Worm (Caenorhabditis elegans): ENCODE data around the gene ZC196.9.
"Not testable (repeated sequence)": the region's sequence is repeated elsewhere in the genome, so short reads cannot be mapped to it uniquely, and the experiment has no call there.

The ZC196.9 gene

DNA sequence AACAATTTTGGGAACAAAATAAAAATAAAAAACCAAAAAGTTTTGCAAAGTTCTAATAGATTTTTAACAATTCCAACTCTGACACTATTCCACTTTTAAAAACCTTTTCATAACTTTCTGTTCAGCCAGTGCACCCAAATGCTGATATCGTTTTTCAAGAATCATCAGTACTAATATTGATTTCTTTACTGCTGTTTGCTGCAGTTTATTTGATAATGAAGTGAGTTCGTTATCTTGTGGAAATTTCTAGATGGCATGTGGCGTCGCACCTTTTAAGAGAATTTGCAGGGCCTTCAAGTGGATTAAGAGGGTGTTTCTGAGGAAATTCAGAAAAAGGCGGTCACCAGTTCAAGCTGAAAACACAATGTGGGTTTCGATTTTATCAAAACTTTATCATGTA lies 4.0 kb upstream of the ZC196.9 start:
- no peak for TF ChIP-seq lin-13 (GFP tag; optimal IDR thresholded peaks at IDR 0.05)
- peak; percentile 21 for TF ChIP-seq elt-2 (tag; optimal IDR thresholded peaks at IDR 0.05)

DNA sequence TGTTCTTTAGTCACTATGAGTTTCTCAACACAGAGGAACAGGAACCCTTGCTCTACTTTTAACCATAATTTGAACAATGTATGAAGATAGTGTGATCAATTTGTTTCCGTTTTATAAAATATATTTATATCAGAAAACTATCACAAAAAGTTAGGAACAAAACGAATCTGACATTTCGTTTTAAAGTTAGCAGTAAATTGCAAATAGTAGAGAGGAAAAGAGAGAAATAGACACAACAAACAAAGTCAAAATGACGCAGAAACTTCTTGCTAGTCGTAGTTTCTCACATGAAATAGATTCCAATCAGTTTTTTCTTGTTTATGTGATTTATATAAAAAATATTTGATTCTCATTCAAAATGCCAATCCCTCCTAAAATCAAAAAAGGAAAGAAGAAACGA lies 2.1 kb upstream of the ZC196.9 start, which contains the start of gene ZC196.5:
ZC196.5 (plus strand) TSS at position 301 of the 400 bp plus-strand sequence.
- TF ChIP-seq egl-27 (tag; optimal IDR thresholded peaks at IDR 0.05) (no peak), ztf-11 (tag; optimal IDR thresholded peaks at IDR 0.05) (no peak), aha-1 (tag; optimal IDR thresholded peaks at IDR 0.05) (no peak), unc-130 (tag; optimal IDR thresholded peaks at IDR 0.05) (no peak), lin-15B (tag; optimal IDR thresholded peaks at IDR 0.05) (no peak), ceh-90 (tag; optimal IDR thresholded peaks at IDR 0.05) (no peak), nhr-71 (tag; optimal IDR thresholded peaks at IDR 0.05) (no peak), nhr-84 (tag; optimal IDR thresholded peaks at IDR 0.05) (no peak), zag-1 (tag; optimal IDR thresholded peaks at IDR 0.05) (no peak), nhr-47 (tag; optimal IDR thresholded peaks at IDR 0.05) (no peak)

DNA sequence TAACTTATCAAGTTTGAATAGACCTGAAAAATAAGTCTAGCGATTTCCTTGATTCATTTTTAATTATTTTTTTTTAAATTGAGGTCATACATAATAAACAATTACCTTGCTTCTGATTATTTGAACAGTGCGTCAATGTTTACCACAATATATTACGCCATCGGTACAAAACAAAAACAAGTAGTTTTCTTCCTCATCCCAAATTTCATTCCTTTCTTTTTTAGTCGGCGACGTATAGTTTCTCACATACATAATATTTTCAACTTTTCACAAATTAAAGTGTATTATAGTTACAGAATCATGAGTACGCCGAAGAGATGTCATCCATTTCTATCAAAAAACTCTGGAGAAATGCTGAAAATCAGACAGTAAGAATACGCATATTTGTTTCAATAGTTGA lies 749 bp downstream of the ZC196.9 start, which contains the start of gene droe-8:
droe-8 (plus strand) TSS at position 301 of the 400 bp plus-strand sequence.
- TF ChIP-seq unc-30 (tag; optimal IDR thresholded peaks at IDR 0.05); rnt-1 (tag; optimal IDR thresholded peaks at IDR 0.05); nhr-19 (GFP tag; conservative IDR thresholded peaks at IDR 0.05): not testable (repeated sequence)

DNA sequence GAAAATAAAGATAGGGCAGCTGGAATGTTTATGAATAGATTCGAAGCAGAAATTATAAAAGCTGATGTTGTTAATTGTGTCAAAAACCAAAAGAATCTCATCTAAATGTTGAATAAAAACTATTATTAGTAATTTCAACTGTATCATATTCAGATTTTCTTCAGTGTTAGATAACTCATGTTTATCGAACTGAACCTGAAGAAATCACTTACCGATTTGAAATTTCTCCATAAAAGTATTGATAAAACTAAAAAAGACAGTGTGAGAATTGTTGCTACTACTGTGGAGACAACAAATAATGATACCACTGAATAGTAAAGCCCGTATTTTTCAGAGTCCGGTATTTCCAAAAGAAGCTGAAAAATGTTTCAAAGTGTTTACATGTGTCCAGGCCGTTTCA lies 4.8 kb downstream of the ZC196.9 start, which contains the start of gene ZC196.8:
ZC196.8 (minus strand) TSS at position 101 of the 400 bp plus-strand sequence.
- not testable (repeated sequence) for TF ChIP-seq hlh-4 (tag; optimal IDR thresholded peaks at IDR 0.05); unc-62 (GFP tag; optimal IDR thresholded peaks at IDR 0.05); nhr-237 (tag; optimal IDR thresholded peaks at IDR 0.05)

DNA sequence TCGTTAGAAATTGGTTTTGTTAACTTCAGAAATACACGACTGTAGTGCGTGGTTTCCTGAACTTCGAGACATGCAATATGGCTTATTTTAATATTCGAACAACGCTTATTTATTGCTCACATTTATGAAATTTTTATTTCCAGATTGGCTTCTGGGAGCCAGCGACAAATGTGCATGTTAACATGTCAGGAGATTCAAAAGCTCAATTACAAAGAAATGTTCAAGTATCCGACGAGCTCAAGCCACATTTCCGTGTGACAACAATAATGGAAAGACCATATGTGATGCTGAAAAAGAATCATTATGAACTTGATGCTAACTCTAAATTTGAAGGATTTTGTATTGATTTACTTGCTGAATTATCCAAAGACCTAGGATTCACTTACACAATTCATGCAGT lies 8.6 kb downstream of the ZC196.9 start:
- no peak for TF ChIP-seq zag-1 (tag; optimal IDR thresholded peaks at IDR 0.05)
- TF ChIP-seq skn-1 (tag; optimal IDR thresholded peaks at IDR 0.05), result no peak
- TF ChIP-seq nhr-77 (tag; optimal IDR thresholded peaks at IDR 0.05), result no peak
- TF ChIP-seq aha-1 (tag; optimal IDR thresholded peaks at IDR 0.05), result no peak

DNA sequence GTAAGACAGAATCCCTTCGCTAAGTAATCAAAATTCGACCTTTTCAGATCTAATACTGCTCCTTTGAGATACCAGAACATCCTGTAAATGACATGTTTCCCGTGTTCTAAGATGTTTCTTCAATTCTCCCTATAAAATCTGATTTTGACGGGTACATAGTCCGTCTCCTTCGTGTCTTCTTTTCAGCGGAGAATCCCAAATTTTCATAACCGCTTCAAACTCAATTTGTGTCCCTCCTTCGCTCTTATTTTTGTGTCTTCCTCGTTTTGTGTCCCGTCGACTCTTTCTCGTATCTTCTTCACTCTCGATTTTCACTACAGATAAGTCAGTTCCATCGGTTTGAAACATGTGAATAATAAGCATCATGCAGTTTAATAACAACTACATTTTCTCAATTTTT lies 10.8 kb downstream of the ZC196.9 start, which contains the start of gene glr-5:
glr-5 (plus strand) TSS at position 321 of the 400 bp plus-strand sequence.
- TF ChIP-seq lin-14 (GFP tag; optimal IDR thresholded peaks at IDR 0.05) (peak; percentile 68), hlh-17 (GFP tag; optimal IDR thresholded peaks at IDR 0.05; ENCODE audit: borderline replicate concordance) (no peak), fkh-10 (GFP tag; optimal IDR thresholded peaks at IDR 0.05) (peak; percentile 61), ces-1 (GFP tag; optimal IDR thresholded peaks at IDR 0.05) (peak; percentile 52), lir-3 (tag; optimal IDR thresholded peaks at IDR 0.05; ENCODE audit: poor library complexity) (no peak), tlp-1 (tag; optimal IDR thresholded peaks at IDR 0.05) (no peak)

DNA sequence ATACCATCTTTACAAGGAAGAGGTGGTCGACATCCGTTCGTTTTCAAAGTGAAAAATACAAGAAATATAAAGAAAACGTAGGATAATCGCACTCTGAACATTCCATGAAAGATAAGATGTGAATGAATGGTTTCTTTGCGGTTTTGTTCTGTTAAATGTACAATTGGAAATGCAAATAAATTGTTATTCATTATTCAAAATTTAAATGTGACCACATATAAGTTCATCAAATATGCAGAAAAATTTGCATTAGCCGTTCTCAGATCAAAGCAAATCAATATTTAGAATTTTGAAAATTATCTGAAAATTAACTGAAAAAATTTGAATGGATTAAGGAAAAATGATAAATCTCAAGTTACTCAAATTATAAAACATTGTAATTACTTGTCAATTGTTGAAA lies 15.1 kb downstream of the ZC196.9 start, which contains the start of gene ZC178.2:
ZC178.2 (minus strand) TSS at position 101 of the 400 bp plus-strand sequence.
- no peak for TF ChIP-seq C34B4.2 (tag; optimal IDR thresholded peaks at IDR 0.05)
- TF ChIP-seq sptf-1 (tag; optimal IDR thresholded peaks at IDR 0.05), result no peak
- TF ChIP-seq C16A3.4 (tag; optimal IDR thresholded peaks at IDR 0.05), result no peak
- no peak for TF ChIP-seq ces-1 (GFP tag; optimal IDR thresholded peaks at IDR 0.05)
- no peak for TF ChIP-seq C04F5.9 (tag; optimal IDR thresholded peaks at IDR 0.05)
- TF ChIP-seq isw-1 (GFP tag; IDR thresholded peaks at IDR 0.05), result no peak
- no peak for TF ChIP-seq unc-62 (GFP tag; optimal IDR thresholded peaks at IDR 0.05)
- no peak for TF ChIP-seq mep-1 (tag; optimal IDR thresholded peaks at IDR 0.05)
- no peak for TF ChIP-seq elt-2 (tag; optimal IDR thresholded peaks at IDR 0.05)
- no peak for TF ChIP-seq hpl-2 (GFP tag; optimal IDR thresholded peaks at IDR 0.05)
- no peak for TF ChIP-seq lin-15B (tag; optimal IDR thresholded peaks at IDR 0.05)
- no peak for TF ChIP-seq elt-3 (tag; optimal IDR thresholded peaks at IDR 0.05)
- no peak for TF ChIP-seq fos-1 (tag; optimal IDR thresholded peaks at IDR 0.05)
- no peak for TF ChIP-seq aly-2 (tag; optimal IDR thresholded peaks at IDR 0.05)
- TF ChIP-seq pqm-1 (tag; optimal IDR thresholded peaks at IDR 0.05), result no peak

Measured in whole organism, L1 larva.